Worm (Caenorhabditis elegans): ENCODE results near the gene pgph-2.
A peak's percentile ranks its signal among the peaks of the same experiment; 100 is the strongest.

Gene pgph-2

ce11 chrV:5758780-5759179 lies 6.1 kb upstream of the pgph-2 start, which contains the start of gene C53A3.4:
Gene C53A3.4, minus strand, starts transcription at chrV:5758880.
- no peak for TF ChIP-seq pag-3 (tag; optimal IDR thresholded peaks at IDR 0.05; ENCODE audit: borderline replicate concordance)
- no peak for TF ChIP-seq zip-5 (tag; optimal IDR thresholded peaks at IDR 0.05)
- TF ChIP-seq rnt-1 (tag; optimal IDR thresholded peaks at IDR 0.05), result no peak

ce11 chrV:5760132-5760531 lies 4.8 kb upstream of the pgph-2 start, which contains the start of gene C53A3.1:
Gene C53A3.1, minus strand, starts transcription at chrV:5760232.
- TF ChIP-seq nhr-11 (tag; optimal IDR thresholded peaks at IDR 0.05) (no peak), tbx-2 (tag; optimal IDR thresholded peaks at IDR 0.05) (no peak), ceh-2 (tag; optimal IDR thresholded peaks at IDR 0.05) (no peak), fax-1 (tag; optimal IDR thresholded peaks at IDR 0.05) (no peak), ceh-9 (tag; optimal IDR thresholded peaks at IDR 0.05) (no peak), gmeb-2 (tag; optimal IDR thresholded peaks at IDR 0.05) (no peak), lin-11 (tag; optimal IDR thresholded peaks at IDR 0.05) (no peak), lim-6 (tag; optimal IDR thresholded peaks at IDR 0.05) (no peak), Y22D7AL.16 (tag; optimal IDR thresholded peaks at IDR 0.05) (no peak), unc-3 (GFP tag; conservative IDR thresholded peaks at IDR 0.05) (no peak), unc-3 (tag; optimal IDR thresholded peaks at IDR 0.05) (no peak), dve-1 (tag; optimal IDR thresholded peaks at IDR 0.05) (no peak), pha-2 (tag; optimal IDR thresholded peaks at IDR 0.05) (no peak)

ce11 chrV:5763787-5764186 lies 1.1 kb upstream of the pgph-2 start, which contains the start of gene pgph-3:
Gene pgph-3, minus strand, starts transcription at chrV:5763846.
- TF ChIP-seq hlh-6 (tag; optimal IDR thresholded peaks at IDR 0.05) (no peak), elt-2 (tag; optimal IDR thresholded peaks at IDR 0.05) (peak; percentile 52)

ce11 chrV:5768292-5768695 lies 3.4 kb downstream of the pgph-2 start:
- TF ChIP-seq unc-42 (tag; optimal IDR thresholded peaks at IDR 0.05) (no peak), elt-2 (tag; optimal IDR thresholded peaks at IDR 0.05) (peak; percentile 30)

ce11 chrV:5769500-5769899 lies 4.6 kb downstream of the pgph-2 start:
- TF ChIP-seq pha-2 (tag; optimal IDR thresholded peaks at IDR 0.05) (no peak), ztf-16 (tag; optimal IDR thresholded peaks at IDR 0.05) (no peak), ceh-24 (tag; optimal IDR thresholded peaks at IDR 0.05) (no peak), hlh-8 (tag; optimal IDR thresholded peaks at IDR 0.05) (no peak), ceh-31 (tag; optimal IDR thresholded peaks at IDR 0.05) (no peak), tbx-2 (tag; optimal IDR thresholded peaks at IDR 0.05) (no peak), mec-3 (tag; optimal IDR thresholded peaks at IDR 0.05; ENCODE audit: borderline replicate concordance) (no peak), elt-2 (tag; optimal IDR thresholded peaks at IDR 0.05) (no peak), npax-4 (tag; optimal IDR thresholded peaks at IDR 0.05) (no peak), hlh-13 (GFP tag; optimal IDR thresholded peaks at IDR 0.05) (no peak), gmeb-2 (tag; optimal IDR thresholded peaks at IDR 0.05) (no peak), unc-3 (GFP tag; conservative IDR thresholded peaks at IDR 0.05) (no peak), unc-3 (tag; optimal IDR thresholded peaks at IDR 0.05) (no peak), madf-2 (tag; optimal IDR thresholded peaks at IDR 0.05) (no peak), rnt-1 (tag; optimal IDR thresholded peaks at IDR 0.05) (no peak), syd-9 (tag; optimal IDR thresholded peaks at IDR 0.05) (no peak), ceh-14 (tag; optimal IDR thresholded peaks at IDR 0.05) (no peak), sox-2 (GFP tag; IDR thresholded peaks at IDR 0.05) (no peak), sdc-2 (tag; optimal IDR thresholded peaks at IDR 0.05) (no peak), ceh-9 (tag; optimal IDR thresholded peaks at IDR 0.05) (no peak), odd-2 (tag; optimal IDR thresholded peaks at IDR 0.05) (no peak)

ce11 chrV:5769999-5770398 lies 5.1 kb downstream of the pgph-2 start:
- TF ChIP-seq odd-2 (tag; optimal IDR thresholded peaks at IDR 0.05), result no peak
- TF ChIP-seq pros-1 (tag; optimal IDR thresholded peaks at IDR 0.05), result no peak
- TF ChIP-seq pqm-1 (tag; optimal IDR thresholded peaks at IDR 0.05), result no peak
- TF ChIP-seq ahr-1 (tag; optimal IDR thresholded peaks at IDR 0.05), result no peak
- TF ChIP-seq madf-2 (tag; optimal IDR thresholded peaks at IDR 0.05), result no peak
- no peak for TF ChIP-seq rnt-1 (tag; optimal IDR thresholded peaks at IDR 0.05)
- no peak for TF ChIP-seq tbx-2 (tag; optimal IDR thresholded peaks at IDR 0.05)
- no peak for TF ChIP-seq dmd-4 (tag; optimal IDR thresholded peaks at IDR 0.05; ENCODE audit: borderline replicate concordance)
- TF ChIP-seq pax-1 (tag; optimal IDR thresholded peaks at IDR 0.05), result no peak
